Fruit fly (Drosophila melanogaster) whole organism, wandering third instar larva: ENCODE measurements around the gene CG15531.

Experiments used
- Abd-B ChIP-seq: fragments of >200 bp; optimal IDR thresholded peaks from 2 replicates; lab custom pipeline; 2017; ENCODE audit warnings: missing biosample characterization, missing genetic modification characterization
- CG9705 ChIP-seq: fragments of 200-800 bp; sonication (Bioruptor generic); optimal IDR thresholded peaks from 2 replicates; lab custom pipeline; 2018; ENCODE audit warnings: missing biosample characterization, mild to moderate bottlenecking, missing genetic modification characterization
- Dfd ChIP-seq: fragments of >200 bp; optimal IDR thresholded peaks from 2 replicates; lab custom pipeline; 2017; ENCODE audit warnings: missing biosample characterization, missing genetic modification characterization
- N ChIP-seq: fragments of >200 bp; optimal IDR thresholded peaks from 2 replicates; lab custom pipeline; 2018; ENCODE audit warnings: missing biosample characterization, missing external identifiers, missing genetic modification characterization
- brk ChIP-seq: fragments of 200-800 bp; sonication (Bioruptor generic); optimal IDR thresholded peaks from 2 replicates; lab custom pipeline; 2016; ENCODE audit warnings: missing biosample characterization, mild to moderate bottlenecking, missing genetic modification characterization
- dsf ChIP-seq: sonication (Bioruptor generic); optimal IDR thresholded peaks from 2 replicates; lab custom pipeline; 2016; ENCODE audit warnings: missing biosample characterization, missing genetic modification characterization, borderline replicate concordance
- fru ChIP-seq: fragments of 200-800 bp; sonication (Bioruptor generic); optimal IDR thresholded peaks from 3 replicates; lab custom pipeline; 2016; ENCODE audit warnings: missing biosample characterization, mild to moderate bottlenecking, missing genetic modification characterization
- h ChIP-seq: fragments of 200-800 bp; sonication (Bioruptor generic); optimal IDR thresholded peaks from 3 replicates; lab custom pipeline; 2016; ENCODE audit warnings: missing biosample characterization, mild to moderate bottlenecking, missing genetic modification characterization
- lola ChIP-seq: fragments of >200 bp; optimal IDR thresholded peaks from 2 replicates; lab custom pipeline; 2017; ENCODE audit warnings: missing biosample characterization, missing genetic modification characterization
- psq ChIP-seq: fragments of 200-800 bp; sonication (Bioruptor generic); optimal IDR thresholded peaks from 3 replicates; lab custom pipeline; 2017; ENCODE audit warnings: missing biosample characterization, mild to moderate bottlenecking, missing genetic modification characterization, moderate library complexity
- rgr ChIP-seq: fragments of 200-800 bp; sonication (Bioruptor generic); optimal IDR thresholded peaks from 3 replicates; lab custom pipeline; 2016; ENCODE audit warnings: missing biosample characterization, mild to moderate bottlenecking, missing genetic modification characterization

DNA sequence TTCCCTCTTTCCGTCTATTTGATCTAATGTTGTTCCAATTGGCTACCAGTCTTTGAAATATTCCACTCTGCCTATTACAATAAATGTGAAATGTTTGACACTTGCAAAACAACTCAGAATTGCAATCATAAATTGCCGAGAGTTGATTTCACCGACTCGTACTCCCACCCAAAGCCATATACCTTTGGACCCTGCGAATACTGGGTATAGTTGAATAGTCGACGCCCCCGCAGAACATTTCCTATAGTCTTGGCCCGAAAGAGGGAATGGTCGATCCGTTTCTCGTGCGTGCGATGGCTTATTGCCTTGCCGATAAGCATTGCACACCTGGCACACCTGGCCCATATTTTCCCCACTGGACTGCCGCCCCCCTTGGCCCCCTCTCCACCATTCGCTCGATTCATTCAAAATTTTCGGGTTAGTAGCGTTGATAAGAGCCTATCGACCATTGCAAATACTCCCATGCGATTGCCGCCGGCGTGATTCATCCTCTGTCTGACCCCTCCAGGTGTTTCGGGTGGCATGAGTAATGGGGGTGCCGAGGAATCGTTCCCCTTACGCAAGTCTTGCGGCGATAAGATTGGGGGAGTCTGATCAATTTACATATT, 4.2 kb upstream of the CG15531 start:
- TF ChIP-seq psq (GFP tag; lab: Kevin White, UChicago): no peak
- no peak for TF ChIP-seq Dfd
- no peak for TF ChIP-seq lola (GFP tag; lab: Kevin White, UChicago)
- TF ChIP-seq CG9705: no peak
- TF ChIP-seq brk (GFP tag; lab: Kevin White, UChicago): no peak
- TF ChIP-seq N (GFP tag; lab: Kevin White, UChicago): no peak
- no peak for TF ChIP-seq Abd-B (GFP tag; lab: Kevin White, UChicago)
- TF ChIP-seq h (GFP tag; lab: Kevin White, UChicago): peak; percentile 37
- no peak for TF ChIP-seq rgr (GFP tag; lab: Kevin White, UChicago)
- peak; percentile 44 for TF ChIP-seq fru (GFP tag; lab: Kevin White, UChicago)
- TF ChIP-seq dsf: no peak
